Worm (Caenorhabditis elegans) whole organism, early embryonic: ENCODE results near the gene Y37H2A.18.

Experiments
- aly-1 ChIP-seq: sonication (generic microtip); optimal IDR thresholded peaks from 2 replicates; lab custom pipeline; 2016; ENCODE audit warnings: missing genetic modification characterization, missing compliant biosample characterization
- ama-1 ChIP-seq: fragments of 150-350 bp; optimal IDR thresholded peaks from 2 replicates; lab custom pipeline; 2014
- hnd-1 ChIP-seq: sonication (generic microtip); optimal IDR thresholded peaks from 2 replicates; lab custom pipeline; 2016; ENCODE audit warnings: missing genetic modification characterization, missing compliant biosample characterization
- pes-1 ChIP-seq: fragments of 200-800 bp; sonication (Bioruptor generic); IDR thresholded peaks from 2 replicates; pipeline ENCODE4 v1.3.6; 2022; ENCODE audit warnings: missing genetic modification reagents, missing genetic modification characterization, missing compliant biosample characterization
- scrt-1 ChIP-seq: fragments of 200-800 bp; sonication (Bioruptor generic); IDR thresholded peaks from 2 replicates; pipeline ENCODE4 v1.3.6; 2022; ENCODE audit warnings: missing genetic modification characterization, missing compliant biosample characterization
- tbx-11 ChIP-seq: fragments of 200-800 bp; sonication (Bioruptor generic); IDR thresholded peaks from 2 replicates; pipeline ENCODE4 v1.3.6; 2022; ENCODE audit warnings: missing genetic modification characterization, missing compliant biosample characterization
- tbx-37 ChIP-seq: fragments of 200-800 bp; sonication (Bioruptor generic); conservative IDR thresholded peaks from 2 replicates; pipeline ENCODE4 v1.3.6; 2022; ENCODE audit warnings: missing genetic modification reagents, missing genetic modification characterization, missing compliant biosample characterization

ce11 chrV:18123639-18124038 lies 9.4 kb downstream of the Y37H2A.18 start, which contains the start of gene fbxa-107:
- TF ChIP-seq ama-1 (lab: Kevin White, UChicago) (no peak), tbx-37 (GFP tag; lab: Robert Waterston, UW) (no peak), aly-1 (tag; lab: Kevin White, UChicago) (no peak), tbx-11 (GFP tag; lab: Robert Waterston, UW) (no peak), pes-1 (no peak), scrt-1 (GFP tag; lab: Robert Waterston, UW) (no peak), hnd-1 (tag; lab: Kevin White, UChicago) (no peak)
